Worm (Caenorhabditis elegans): ENCODE measurements around the gene sru-12.

DNA sequence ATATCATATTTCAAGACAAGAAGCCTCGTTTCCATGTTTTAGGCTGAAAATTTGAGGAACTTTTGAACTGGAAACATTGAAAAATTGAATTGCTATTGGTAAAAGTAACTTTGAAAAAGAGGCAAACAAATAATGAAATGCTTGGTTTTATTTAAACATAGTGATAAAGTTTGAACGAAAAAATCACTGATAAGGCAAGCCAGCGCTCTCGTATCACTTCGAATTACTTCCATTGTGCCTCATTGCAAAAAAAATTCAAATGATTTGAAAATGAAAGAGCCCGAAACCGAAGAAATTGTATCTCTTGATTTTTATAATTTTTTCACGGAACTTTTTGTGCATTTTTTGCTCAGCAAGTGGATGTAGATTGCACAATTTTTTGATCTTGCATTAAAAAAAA, 34.8 kb upstream of the sru-12 start, which contains the start of gene F52G2.3:
- TF ChIP-seq him-1 (tag; optimal IDR thresholded peaks at IDR 0.05) (no peak), W03F9.2 (tag; optimal IDR thresholded peaks at IDR 0.05) (no peak), dao-5 (tag; optimal IDR thresholded peaks at IDR 0.05) (no peak)

Data from whole organism, L4/young adult.